Worm (Caenorhabditis elegans): ENCODE measurements around the gene K04E7.1.

DNA sequence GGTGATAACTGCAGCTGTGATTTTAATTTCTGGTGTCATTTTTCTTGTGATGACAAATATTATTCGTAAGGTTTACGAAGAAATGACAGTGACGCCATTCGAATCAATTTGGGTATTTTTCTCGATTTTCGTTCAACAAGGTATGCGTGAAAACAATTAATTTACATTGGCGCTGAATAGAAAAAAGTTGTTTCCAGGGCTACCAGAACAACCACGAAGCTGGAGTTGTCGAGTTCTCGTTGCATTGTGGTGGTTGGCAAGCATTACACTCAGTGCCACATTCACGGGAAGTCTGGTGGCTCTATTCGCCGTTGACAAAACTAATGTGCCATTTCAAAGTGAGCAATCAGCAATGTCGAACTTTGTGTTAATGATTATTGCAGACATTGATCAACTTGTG lies 45.9 kb downstream of the K04E7.1 start:
- TF ChIP-seq dao-5 (tag; optimal IDR thresholded peaks at IDR 0.05) = no peak
- TF ChIP-seq W03F9.2 (tag; optimal IDR thresholded peaks at IDR 0.05) = no peak
- no peak for TF ChIP-seq him-1 (tag; optimal IDR thresholded peaks at IDR 0.05)
